Fruit fly (Drosophila melanogaster) whole organism, embryonic: Measurements from ENCODE around the gene VGlut.

ENCODE experiments used
- CG12219 ChIP-seq: fragments of 200-800 bp; sonication (Bioruptor generic); optimal IDR thresholded peaks from 3 replicates; lab custom pipeline; 2018; ENCODE audit warnings: missing biosample characterization, mild to moderate bottlenecking, missing genetic modification characterization
- CG13424 ChIP-seq: fragments of 200-800 bp; sonication (Bioruptor generic); optimal IDR thresholded peaks from 2 replicates; lab custom pipeline; 2019; ENCODE audit warnings: missing biosample characterization, mild to moderate bottlenecking, missing genetic modification characterization, moderate library complexity
- CG15011 ChIP-seq: fragments of 200-800 bp; sonication (Bioruptor generic); optimal IDR thresholded peaks from 3 replicates; lab custom pipeline; 2018; ENCODE audit warnings: missing biosample characterization, mild to moderate bottlenecking, missing genetic modification characterization
- CG15073 ChIP-seq: fragments of 200-800 bp; sonication (Bioruptor generic); optimal IDR thresholded peaks from 2 replicates; lab custom pipeline; 2016; ENCODE audit warnings: missing biosample characterization, missing genetic modification characterization
- CG16813 ChIP-seq: fragments of 200-800 bp; sonication (Bioruptor generic); IDR thresholded peaks from 3 replicates; pipeline ENCODE4 v1.3.6; 2022; ENCODE audit warnings: missing biosample characterization, missing genetic modification characterization; ENCODE audit not compliant: partially characterized antibody
- CG16863 ChIP-seq: fragments of 200-800 bp; sonication (Bioruptor generic); optimal IDR thresholded peaks from 3 replicates; lab custom pipeline; 2016; ENCODE audit warnings: missing biosample characterization, missing genetic modification characterization
- CG18476 ChIP-seq: fragments of 200-800 bp; sonication (Bioruptor generic); optimal IDR thresholded peaks from 2 replicates; lab custom pipeline; 2016; ENCODE audit warnings: missing biosample characterization, mild to moderate bottlenecking, missing genetic modification characterization
- CG2678 ChIP-seq: fragments of 200-800 bp; sonication (Bioruptor generic); optimal IDR thresholded peaks from 3 replicates; lab custom pipeline; 2019; ENCODE audit warnings: missing biosample characterization, mild to moderate bottlenecking, missing genetic modification characterization, moderate library complexity
- CG2712 ChIP-seq: fragments of 200-800 bp; optimal IDR thresholded peaks from 3 replicates; lab custom pipeline; 2019; ENCODE audit warnings: missing biosample characterization, mild to moderate bottlenecking, missing genetic modification characterization, moderate library complexity
- CG30431 ChIP-seq: fragments of 200-800 bp; sonication (Bioruptor generic); optimal IDR thresholded peaks from 2 replicates; lab custom pipeline; 2017; ENCODE audit warnings: missing biosample characterization, missing genetic modification characterization
- CG33213 ChIP-seq: fragments of 200-800 bp; sonication (Bioruptor generic); optimal IDR thresholded peaks from 3 replicates; lab custom pipeline; 2016; ENCODE audit warnings: missing biosample characterization, missing genetic modification characterization
- CG4282 ChIP-seq: fragments of 200-800 bp; sonication (Bioruptor generic); optimal IDR thresholded peaks from 2 replicates; lab custom pipeline; 2016; ENCODE audit warnings: missing biosample characterization, missing genetic modification characterization
- CG4617 ChIP-seq: fragments of 200-800 bp; sonication (Bioruptor generic); optimal IDR thresholded peaks from 3 replicates; lab custom pipeline; 2016; ENCODE audit warnings: missing biosample characterization, missing genetic modification characterization, borderline replicate concordance
- CG7928 ChIP-seq: fragments of 200-800 bp; sonication (Bioruptor generic); optimal IDR thresholded peaks from 2 replicates; lab custom pipeline; 2017; ENCODE audit warnings: missing biosample characterization, mild to moderate bottlenecking, missing genetic modification characterization
- CG8359 ChIP-seq: fragments of 200-800 bp; sonication (Bioruptor generic); optimal IDR thresholded peaks from 2 replicates; lab custom pipeline; 2017; ENCODE audit warnings: missing biosample characterization, mild to moderate bottlenecking, missing genetic modification characterization, borderline replicate concordance
- CG8388 ChIP-seq: fragments of 200-800 bp; sonication (Bioruptor generic); optimal IDR thresholded peaks from 2 replicates; lab custom pipeline; 2019; ENCODE audit warnings: missing biosample characterization, mild to moderate bottlenecking, missing genetic modification characterization, moderate library complexity
- CG8765 ChIP-seq: fragments of 200-800 bp; sonication (Bioruptor generic); IDR thresholded peaks from 2 replicates; pipeline ENCODE4 v1.3.6; 2022; ENCODE audit warnings: missing biosample characterization, missing genetic modification characterization
- CG9876 ChIP-seq: fragments of 200-800 bp; sonication (Bioruptor generic); optimal IDR thresholded peaks from 2 replicates; lab custom pipeline; 2016; ENCODE audit warnings: missing biosample characterization, missing genetic modification characterization
- Camta ChIP-seq: fragments of 200-800 bp; sonication (Bioruptor generic); optimal IDR thresholded peaks from 2 replicates; lab custom pipeline; 2016; ENCODE audit warnings: missing biosample characterization, missing genetic modification characterization
- Chrac-16 ChIP-seq: fragments of 200-800 bp; sonication (Bioruptor generic); optimal IDR thresholded peaks from 3 replicates; lab custom pipeline; 2016; ENCODE audit warnings: missing biosample characterization, missing genetic modification characterization
- Dbx ChIP-seq: fragments of 200-800 bp; sonication (Bioruptor generic); IDR thresholded peaks from 3 replicates; pipeline ENCODE4 v1.3.6; 2022; ENCODE audit warnings: missing biosample characterization, missing genetic modification characterization
- Dek ChIP-seq: fragments of 200-800 bp; sonication (Bioruptor generic); optimal IDR thresholded peaks from 3 replicates; lab custom pipeline; 2019; ENCODE audit warnings: missing biosample characterization, mild to moderate bottlenecking, missing genetic modification characterization, moderate library complexity
- Dip2 ChIP-seq: fragments of 200-800 bp; sonication (Bioruptor generic); IDR thresholded peaks from 2 replicates; pipeline ENCODE4 v1.3.6; 2022; ENCODE audit warnings: missing biosample characterization, missing genetic modification characterization
- Eip74EF ChIP-seq, 2 experiments: fragments of 200-800 bp in 1 of 2; fragments of >200 bp in 1 of 2; sonication (Bioruptor generic) in 1 of 2; optimal IDR thresholded peaks; 2 replicates each; lab custom pipeline; 2017 to 2019; ENCODE audit warnings: missing biosample characterization in 2 of 2, missing genetic modification characterization in 2 of 2, mild to moderate bottlenecking in 1 of 2, moderate library complexity in 1 of 2
- Fer2 ChIP-seq: fragments of 200-800 bp; sonication (Bioruptor generic); optimal IDR thresholded peaks from 2 replicates; lab custom pipeline; 2018; ENCODE audit warnings: missing biosample characterization, mild to moderate bottlenecking, missing genetic modification characterization, moderate library complexity
- HLH4C ChIP-seq: fragments of 200-800 bp; sonication (Bioruptor generic); IDR thresholded peaks from 3 replicates; pipeline ENCODE4 v1.3.6; 2022; ENCODE audit warnings: missing biosample characterization, missing genetic modification characterization; ENCODE audit not compliant: partially characterized antibody
- Nf-YB ChIP-seq: fragments of 200-800 bp; sonication (Bioruptor generic); optimal IDR thresholded peaks from 3 replicates; lab custom pipeline; 2019; ENCODE audit warnings: missing biosample characterization, mild to moderate bottlenecking, missing genetic modification characterization, moderate library complexity
- Opbp ChIP-seq: fragments of 200-800 bp; sonication (Bioruptor generic); IDR thresholded peaks from 3 replicates; pipeline ENCODE4 v1.3.6; 2022; ENCODE audit warnings: missing biosample characterization, missing genetic modification characterization; ENCODE audit not compliant: partially characterized antibody
- Sox100B ChIP-seq: fragments of 200-800 bp; sonication (Bioruptor generic); optimal IDR thresholded peaks from 3 replicates; lab custom pipeline; 2018; ENCODE audit warnings: missing biosample characterization, mild to moderate bottlenecking, missing genetic modification characterization
- Xrp1 ChIP-seq: fragments of 200-800 bp; sonication (Bioruptor generic); IDR thresholded peaks from 2 replicates; pipeline ENCODE4 v1.3.6; 2022; ENCODE audit warnings: missing biosample characterization, missing genetic modification characterization
- amos ChIP-seq: fragments of 200-800 bp; sonication (Bioruptor generic); IDR thresholded peaks from 2 replicates; pipeline ENCODE4 v1.3.6; 2022; ENCODE audit warnings: missing biosample characterization, missing genetic modification characterization; ENCODE audit not compliant: partially characterized antibody
- corto ChIP-seq: fragments of 200-800 bp; sonication (Bioruptor generic); optimal IDR thresholded peaks from 2 replicates; lab custom pipeline; 2016; ENCODE audit warnings: missing biosample characterization, mild to moderate bottlenecking, missing genetic modification characterization, moderate library complexity
- dan ChIP-seq: fragments of 200-800 bp; sonication (Bioruptor generic); IDR thresholded peaks from 2 replicates; pipeline ENCODE4 v1.3.6; 2022; ENCODE audit warnings: missing biosample characterization, missing genetic modification characterization
- dpn ChIP-seq, 2 experiments: fragments of 200-800 bp; sonication (Bioruptor generic); optimal IDR thresholded peaks; 3 replicates each; lab custom pipeline; 2016; ENCODE audit warnings: missing biosample characterization in 2 of 2, missing genetic modification characterization in 2 of 2
- ewg ChIP-seq: fragments of 200-800 bp; sonication (Bioruptor generic); optimal IDR thresholded peaks from 3 replicates; lab custom pipeline; 2017; ENCODE audit warnings: mild to moderate bottlenecking, missing biosample characterization, missing genetic modification reagents, missing genetic modification characterization
- grau ChIP-seq: fragments of 200-800 bp; optimal IDR thresholded peaks from 3 replicates; lab custom pipeline; 2019; ENCODE audit warnings: missing biosample characterization, mild to moderate bottlenecking, missing genetic modification characterization, moderate library complexity
- grn ChIP-seq: fragments of 200-800 bp; sonication (Bioruptor generic); optimal IDR thresholded peaks from 3 replicates; lab custom pipeline; 2017; ENCODE audit warnings: missing biosample characterization, missing genetic modification characterization
- kay ChIP-seq: fragments of 200-800 bp; sonication (Bioruptor generic); optimal IDR thresholded peaks from 2 replicates; lab custom pipeline; 2016; ENCODE audit warnings: missing biosample characterization, missing genetic modification characterization
- lilli ChIP-seq: fragments of 200-800 bp; sonication (Bioruptor generic); optimal IDR thresholded peaks from 3 replicates; lab custom pipeline; 2016; ENCODE audit warnings: missing biosample characterization, missing genetic modification characterization
- lov ChIP-seq, 2 experiments: fragments of 200-800 bp in 1 of 2; fragments of >200 bp in 1 of 2; sonication (Bioruptor generic) in 1 of 2; IDR thresholded peaks in 1 of 2; optimal IDR thresholded peaks in 1 of 2; 2 replicates in 1 of 2; 3 replicates in 1 of 2; pipeline versions ENCODE4 v1.3.6 to Lab custom; 2017 to 2022; ENCODE audit warnings: missing biosample characterization in 1 of 2, missing genetic modification characterization in 1 of 2
- pzg ChIP-seq: fragments of 200-800 bp; sonication (Bioruptor generic); optimal IDR thresholded peaks from 3 replicates; lab custom pipeline; 2018; ENCODE audit warnings: missing biosample characterization, mild to moderate bottlenecking, missing genetic modification characterization, moderate library complexity
- repo ChIP-seq: fragments of 200-800 bp; sonication (Bioruptor generic); optimal IDR thresholded peaks from 2 replicates; lab custom pipeline; 2016; ENCODE audit warnings: missing biosample characterization, missing genetic modification characterization
- row ChIP-seq: fragments of 200-800 bp; sonication (Bioruptor generic); IDR thresholded peaks from 3 replicates; pipeline ENCODE4 v1.3.6; 2022; ENCODE audit warnings: missing biosample characterization, missing genetic modification characterization
- sens ChIP-seq: fragments of 200-800 bp; sonication (Bioruptor generic); peaks from one replicate; lab custom pipeline; 2016; ENCODE audit warnings: missing biosample characterization, missing genetic modification characterization
- slbo ChIP-seq: fragments of 200-800 bp; sonication (Bioruptor generic); IDR thresholded peaks from 2 replicates; pipeline ENCODE4 v1.3.6; 2022; ENCODE audit warnings: missing biosample characterization, missing genetic modification characterization
- trem ChIP-seq: fragments of 200-800 bp; optimal IDR thresholded peaks from 3 replicates; lab custom pipeline; 2019; ENCODE audit warnings: missing biosample characterization, mild to moderate bottlenecking, missing genetic modification characterization, moderate library complexity
- tup ChIP-seq: fragments of 200-800 bp; sonication (Bioruptor generic); optimal IDR thresholded peaks from 2 replicates; lab custom pipeline; 2016; ENCODE audit warnings: missing biosample characterization, mild to moderate bottlenecking, missing genetic modification characterization, moderate library complexity
- twi ChIP-seq: fragments of 200-800 bp; optimal IDR thresholded peaks from 2 replicates; lab custom pipeline; 2019; ENCODE audit warnings: missing biosample characterization, mild to moderate bottlenecking, missing genetic modification characterization, moderate library complexity
- unc-4 ChIP-seq: fragments of 200-800 bp; sonication (Bioruptor generic); IDR thresholded peaks from 2 replicates; pipeline ENCODE4 v1.3.6; 2022; ENCODE audit warnings: missing biosample characterization, missing genetic modification characterization; ENCODE audit not compliant: partially characterized antibody
- vvl ChIP-seq: fragments of 200-800 bp; sonication (Bioruptor generic); IDR thresholded peaks from 2 replicates; pipeline ENCODE4 v1.3.6; 2022; ENCODE audit warnings: missing biosample characterization, missing genetic modification characterization

VGlut gene

DNA sequence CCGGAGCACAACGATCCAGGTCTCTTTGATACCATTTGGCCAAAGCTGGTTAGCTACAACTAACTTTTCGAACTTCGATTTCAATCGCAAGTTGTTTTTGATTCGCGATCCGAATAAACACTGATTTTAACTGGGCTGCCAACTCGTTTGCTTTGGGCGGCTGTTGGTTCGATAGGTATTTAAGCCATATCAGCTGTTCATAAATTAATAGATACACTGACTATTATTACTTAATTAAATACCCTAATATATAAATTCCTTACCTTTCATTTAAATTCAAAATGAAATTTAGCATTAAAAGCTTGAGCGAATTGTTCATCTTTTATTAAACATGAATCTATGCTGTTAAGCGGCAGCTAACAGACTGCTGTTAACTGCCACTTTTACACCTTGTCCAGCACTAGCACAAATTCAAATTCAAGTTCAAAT, 42.9 kb upstream of the VGlut start, which contains the start of gene CG9967 (continued):
- peak; percentile 59 for TF ChIP-seq row (GFP tag; lab: Robert Waterston, UW)
- TF ChIP-seq tup (GFP tag; lab: Kevin White, UChicago), result peak; percentile 7
- no peak for TF ChIP-seq Opbp (GFP tag; lab: Robert Waterston, UW)
- no peak for TF ChIP-seq CG18476 (GFP tag; lab: Kevin White, UChicago)
- peak; percentile 39 for TF ChIP-seq lilli (GFP tag; lab: Kevin White, UChicago)
- TF ChIP-seq Dek (tag; lab: Kevin White, UChicago), result no peak
- TF ChIP-seq CG16863 (GFP tag; lab: Kevin White, UChicago), result no peak
- TF ChIP-seq CG7928 (GFP tag; lab: Kevin White, UChicago), result no peak
- peak; percentile 31 for TF ChIP-seq grn (GFP tag; lab: Kevin White, UChicago)
- no peak for TF ChIP-seq Fer2 (tag; lab: Kevin White, UChicago)
- TF ChIP-seq CG9876 (GFP tag; lab: Kevin White, UChicago), result no peak
- no peak for TF ChIP-seq vvl
- peak; percentile 34; the same call in 1 of the 2 replicates for TF ChIP-seq amos (GFP tag; lab: Robert Waterston, UW)
- peak; percentile 99 for TF ChIP-seq trem (tag; lab: Kevin White, UChicago)
- no peak for TF ChIP-seq corto (GFP tag; lab: Kevin White, UChicago)
- no peak for TF ChIP-seq CG4282 (GFP tag; lab: Kevin White, UChicago)
- TF ChIP-seq CG16813, result peak; percentile 38; the same call in 1 of the 3 replicates
- TF ChIP-seq CG13424 (tag; lab: Kevin White, UChicago), result peak; percentile 31
- TF ChIP-seq CG2678 (tag; lab: Kevin White, UChicago), result no peak
- TF ChIP-seq dan (GFP tag; lab: Robert Waterston, UW), result no peak
- TF ChIP-seq Sox100B, result no peak
- no peak for TF ChIP-seq CG15011
- peak; percentile 1 for TF ChIP-seq Chrac-16
- TF ChIP-seq CG15073 (GFP tag; lab: Kevin White, UChicago), result no peak
- peak in 1 of 2 experiments; percentile 2 for TF ChIP-seq dpn (GFP tag; optimal IDR thresholded peaks at IDR 0.05; lab: Kevin White, UChicago)
- no peak for TF ChIP-seq Dip2 (GFP tag; lab: Robert Waterston, UW)
- TF ChIP-seq CG4617, result peak; percentile 17
- TF ChIP-seq CG12219 (GFP tag; lab: Kevin White, UChicago), result no peak
- no peak for TF ChIP-seq Eip74EF (GFP tag; optimal IDR thresholded peaks at IDR 0.05; lab: Kevin White, UChicago)
- TF ChIP-seq kay (GFP tag; lab: Kevin White, UChicago), result no peak
- no peak for TF ChIP-seq ewg
- TF ChIP-seq Camta (GFP tag; lab: Kevin White, UChicago), result no peak
- no peak for TF ChIP-seq slbo (GFP tag; lab: Robert Waterston, UW)
- no peak for TF ChIP-seq Nf-YB (GFP tag; lab: Kevin White, UChicago)
- TF ChIP-seq repo, result no peak
- TF ChIP-seq twi (tag; lab: Kevin White, UChicago), result no peak
- TF ChIP-seq unc-4 (GFP tag; lab: Robert Waterston, UW), result peak; percentile 51; the same call in 1 of the 2 replicates
- no peak for TF ChIP-seq CG30431
- TF ChIP-seq HLH4C (GFP tag; lab: Robert Waterston, UW), result no peak
- TF ChIP-seq CG8765 (GFP tag; lab: Robert Waterston, UW), result no peak
- TF ChIP-seq Dbx (GFP tag; lab: Robert Waterston, UW), result no peak
- no peak for TF ChIP-seq CG8388 (GFP tag; lab: Kevin White, UChicago)
- TF ChIP-seq sens (GFP tag; lab: Kevin White, UChicago), result no peak
- no peak for TF ChIP-seq lov (optimal IDR thresholded peaks at IDR 0.05; lab: Kevin White, UChicago)
- TF ChIP-seq lov (GFP tag; IDR thresholded peaks at IDR 0.05; lab: Robert Waterston, UW), result no peak
- no peak for TF ChIP-seq CG33213 (GFP tag; lab: Kevin White, UChicago)
- TF ChIP-seq CG8359 (GFP tag; lab: Kevin White, UChicago), result no peak
- TF ChIP-seq Xrp1, result no peak
- peak; percentile 31 for TF ChIP-seq CG2712 (tag; lab: Kevin White, UChicago)
- no peak for TF ChIP-seq grau (tag; lab: Kevin White, UChicago)
- peak; percentile 53 for TF ChIP-seq pzg (GFP tag; lab: Kevin White, UChicago)
